Worm (Caenorhabditis elegans): Measurements from ENCODE around the gene noca-1.

noca-1 gene

DNA sequence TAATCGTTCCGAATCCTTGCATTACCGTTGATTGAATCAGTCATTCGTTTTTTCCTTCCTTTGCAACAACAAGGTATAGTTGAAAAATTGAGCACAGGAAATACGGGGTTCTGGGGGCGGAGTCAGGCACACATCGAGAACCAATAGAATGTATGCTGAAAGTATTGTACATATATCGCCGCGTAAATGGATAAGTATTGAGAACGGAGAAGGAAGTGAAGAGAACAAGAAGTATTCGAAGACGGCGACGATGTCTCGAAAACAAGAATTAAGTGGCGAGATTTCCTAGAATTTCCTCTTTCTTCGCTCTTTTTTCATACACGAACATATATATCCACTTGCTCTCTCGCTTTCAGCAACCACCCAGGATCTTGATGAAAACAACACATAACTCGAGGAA is 68.3 kb downstream of the noca-1 start:
- TF ChIP-seq lsy-2 (tag; optimal IDR thresholded peaks at IDR 0.05) = no peak
- TF ChIP-seq Y55F3AM.14 (GFP tag; optimal IDR thresholded peaks at IDR 0.05) = no peak
